Worm (Caenorhabditis elegans) whole organism, L1 larva: ENCODE data around the gene F53C3.1.

ENCODE experiments used
- C04F5.9 ChIP-seq: sonication (generic microtip); optimal IDR thresholded peaks from 2 replicates; lab custom pipeline; 2016; ENCODE audit warnings: missing genetic modification characterization, missing compliant biosample characterization
- F16B12.6 ChIP-seq: fragments of 150-350 bp; optimal IDR thresholded peaks from 2 replicates; lab custom pipeline; 2014; ENCODE audit warnings: missing biosample characterization, missing genetic modification characterization
- Y116A8C.19 ChIP-seq: sonication (generic microtip); optimal IDR thresholded peaks from 2 replicates; lab custom pipeline; 2016; ENCODE audit warnings: missing compliant biosample characterization, missing genetic modification characterization, borderline replicate concordance
- alr-1 ChIP-seq: fragments of 200-800 bp; sonication (Bioruptor generic); optimal IDR thresholded peaks from 2 replicates; lab custom pipeline; 2018; ENCODE audit warnings: borderline replicate concordance, mild to moderate bottlenecking, missing genetic modification characterization, missing compliant biosample characterization
- aly-2 ChIP-seq: fragments of 150-350 bp; optimal IDR thresholded peaks from 2 replicates; lab custom pipeline; 2014; ENCODE audit warnings: missing biosample characterization, missing genetic modification characterization
- ama-1 ChIP-seq: fragments of 150-350 bp; optimal IDR thresholded peaks from 2 replicates; lab custom pipeline; 2014
- blmp-1 ChIP-seq: fragments of 150-350 bp; optimal IDR thresholded peaks from 2 replicates; lab custom pipeline; 2014; ENCODE audit warnings: missing biosample characterization, missing genetic modification characterization
- ceh-63 ChIP-seq: fragments of 200-800 bp; sonication (Bioruptor generic); optimal IDR thresholded peaks from 2 replicates; lab custom pipeline; 2018; ENCODE audit warnings: mild to moderate bottlenecking, missing genetic modification characterization, missing compliant biosample characterization
- ceh-8 ChIP-seq: fragments of 200-800 bp; sonication (Bioruptor generic); optimal IDR thresholded peaks from 2 replicates; lab custom pipeline; 2018; ENCODE audit warnings: mild to moderate bottlenecking, missing genetic modification characterization, moderate library complexity, missing compliant biosample characterization
- dsc-1 ChIP-seq: sonication (generic microtip); optimal IDR thresholded peaks from 2 replicates; lab custom pipeline; 2016; ENCODE audit warnings: mild to moderate bottlenecking, missing genetic modification characterization, missing compliant biosample characterization
- efl-1 ChIP-seq, 4 experiments: fragments of 150-350 bp; optimal IDR thresholded peaks in 3 of 4; peaks in 1 of 4; 1 replicate in 1 of 4; 2 replicates in 3 of 4; lab custom pipeline; 2014; ENCODE audit warnings: missing biosample characterization in 2 of 4, missing genetic modification characterization in 2 of 4, missing genetic modification reagents in 2 of 4
- efl-3 ChIP-seq: fragments of 200-800 bp; sonication (Bioruptor generic); optimal IDR thresholded peaks from 2 replicates; lab custom pipeline; 2018; ENCODE audit warnings: mild to moderate bottlenecking, missing genetic modification characterization, missing compliant biosample characterization
- elt-2 ChIP-seq: sonication (generic microtip); optimal IDR thresholded peaks from 2 replicates; lab custom pipeline; 2016; ENCODE audit warnings: missing genetic modification characterization, mild to moderate bottlenecking, inconsistent platforms, missing compliant biosample characterization, missing genetic modification reagents
- ets-5 ChIP-seq: fragments of 200-800 bp; sonication (Bioruptor generic); IDR thresholded peaks from 2 replicates; pipeline ENCODE4 v1.3.6; 2022; ENCODE audit warnings: missing genetic modification characterization, missing compliant biosample characterization
- fkh-4 ChIP-seq: sonication (generic microtip); optimal IDR thresholded peaks from 2 replicates; lab custom pipeline; 2016; ENCODE audit warnings: missing compliant biosample characterization, missing genetic modification characterization, borderline replicate concordance
- fkh-8 ChIP-seq: sonication (generic microtip); optimal IDR thresholded peaks from 2 replicates; lab custom pipeline; 2016; ENCODE audit warnings: mild to moderate bottlenecking, missing genetic modification characterization, missing compliant biosample characterization
- grh-1 ChIP-seq: fragments of 200-800 bp; sonication (Bioruptor generic); IDR thresholded peaks from 2 replicates; pipeline ENCODE4 v1.3.6; 2022; ENCODE audit warnings: missing genetic modification reagents, missing genetic modification characterization, missing compliant biosample characterization
- jun-1 ChIP-seq: fragments of 150-350 bp; optimal IDR thresholded peaks from 2 replicates; lab custom pipeline; 2014; ENCODE audit warnings: missing biosample characterization, missing genetic modification reagents, missing genetic modification characterization
- lin-14 ChIP-seq: fragments of 200-800 bp; sonication (Bioruptor generic); optimal IDR thresholded peaks from 2 replicates; lab custom pipeline; 2018; ENCODE audit warnings: mild to moderate bottlenecking, missing genetic modification characterization, moderate library complexity, missing compliant biosample characterization
- lin-15B ChIP-seq: fragments of 150-350 bp; sonication (generic microtip); optimal IDR thresholded peaks from 3 replicates; lab custom pipeline; 2014; ENCODE audit warnings: missing biosample characterization, missing genetic modification characterization
- lin-35 ChIP-seq, 2 experiments: fragments of 150-350 bp; optimal IDR thresholded peaks; 2 replicates each; lab custom pipeline; 2014; ENCODE audit warnings: missing biosample characterization in 2 of 2, missing genetic modification characterization in 2 of 2, missing genetic modification reagents in 2 of 2
- lsy-2 ChIP-seq, 2 experiments: fragments of 150-350 bp; optimal IDR thresholded peaks; 2 replicates each; lab custom pipeline; 2014; ENCODE audit warnings: missing biosample characterization in 2 of 2, missing genetic modification characterization in 2 of 2
- mdl-1 ChIP-seq, 2 experiments: fragments of 150-350 bp; optimal IDR thresholded peaks; 2 replicates each; lab custom pipeline; 2014 to 2017; ENCODE audit warnings: missing biosample characterization in 2 of 2, missing genetic modification characterization in 2 of 2, inconsistent platforms in 1 of 2
- mef-2 ChIP-seq: fragments of 150-350 bp; optimal IDR thresholded peaks from 2 replicates; lab custom pipeline; 2014; ENCODE audit warnings: missing biosample characterization, missing genetic modification characterization
- mep-1 ChIP-seq: fragments of 150-350 bp; optimal IDR thresholded peaks from 2 replicates; lab custom pipeline; 2014; ENCODE audit warnings: missing biosample characterization, missing genetic modification characterization
- nhr-11 ChIP-seq: fragments of 150-350 bp; optimal IDR thresholded peaks from 2 replicates; lab custom pipeline; 2014; ENCODE audit warnings: missing biosample characterization, missing genetic modification characterization
- nhr-20 ChIP-seq: sonication (generic microtip); optimal IDR thresholded peaks from 2 replicates; lab custom pipeline; 2016; ENCODE audit warnings: mild to moderate bottlenecking, missing genetic modification characterization, missing compliant biosample characterization
- nhr-237 ChIP-seq: fragments of 150-350 bp; optimal IDR thresholded peaks from 2 replicates; lab custom pipeline; 2014; ENCODE audit warnings: missing biosample characterization, missing genetic modification characterization
- nhr-77 ChIP-seq: fragments of 150-350 bp; optimal IDR thresholded peaks from 2 replicates; lab custom pipeline; 2014; ENCODE audit warnings: missing biosample characterization, missing genetic modification characterization
- nhr-84 ChIP-seq: sonication (generic microtip); optimal IDR thresholded peaks from 2 replicates; lab custom pipeline; 2017; ENCODE audit warnings: missing biosample characterization, missing genetic modification characterization
- nhr-90 ChIP-seq: sonication (generic microtip); optimal IDR thresholded peaks from 2 replicates; lab custom pipeline; 2016; ENCODE audit warnings: mild to moderate bottlenecking, missing genetic modification characterization, missing compliant biosample characterization; ENCODE audit not compliant: poor library complexity
- pax-3 ChIP-seq: fragments of 200-800 bp; sonication (Bioruptor generic); optimal IDR thresholded peaks from 2 replicates; lab custom pipeline; 2018; ENCODE audit warnings: mild to moderate bottlenecking, missing genetic modification characterization, moderate library complexity, missing compliant biosample characterization
- sox-4 ChIP-seq: sonication (generic microtip); optimal IDR thresholded peaks from 2 replicates; lab custom pipeline; 2016; ENCODE audit warnings: missing genetic modification characterization, missing compliant biosample characterization
- sptf-1 ChIP-seq: fragments of 150-350 bp; optimal IDR thresholded peaks from 2 replicates; lab custom pipeline; 2014; ENCODE audit warnings: missing biosample characterization, missing genetic modification characterization
- sup-37 ChIP-seq: fragments of 200-800 bp; sonication (Bioruptor generic); optimal IDR thresholded peaks from 2 replicates; lab custom pipeline; 2018; ENCODE audit warnings: mild to moderate bottlenecking, missing genetic modification characterization, missing compliant biosample characterization
- tlp-1 ChIP-seq: fragments of 150-350 bp; optimal IDR thresholded peaks from 2 replicates; lab custom pipeline; 2014; ENCODE audit warnings: missing biosample characterization, missing genetic modification characterization
- unc-130 ChIP-seq: fragments of 150-350 bp; optimal IDR thresholded peaks from 2 replicates; lab custom pipeline; 2017; ENCODE audit warnings: missing biosample characterization, missing genetic modification characterization, inconsistent platforms
- unc-30 ChIP-seq: sonication (generic microtip); optimal IDR thresholded peaks from 2 replicates; lab custom pipeline; 2017; ENCODE audit warnings: missing biosample characterization, missing genetic modification characterization
- unc-62 ChIP-seq: fragments of 150-350 bp; optimal IDR thresholded peaks from 2 replicates; lab custom pipeline; 2014; ENCODE audit warnings: missing biosample characterization, missing genetic modification reagents, missing genetic modification characterization
- unc-98 ChIP-seq: fragments of 200-800 bp; sonication (Bioruptor generic); IDR thresholded peaks from 2 replicates; pipeline ENCODE4 v1.3.6; 2022; ENCODE audit warnings: missing genetic modification characterization, missing compliant biosample characterization
- vab-15 ChIP-seq: sonication (generic microtip); optimal IDR thresholded peaks from 2 replicates; lab custom pipeline; 2017; ENCODE audit warnings: missing genotype, mild to moderate bottlenecking, missing genetic modification characterization, missing compliant biosample characterization

The F53C3.1 gene

DNA sequence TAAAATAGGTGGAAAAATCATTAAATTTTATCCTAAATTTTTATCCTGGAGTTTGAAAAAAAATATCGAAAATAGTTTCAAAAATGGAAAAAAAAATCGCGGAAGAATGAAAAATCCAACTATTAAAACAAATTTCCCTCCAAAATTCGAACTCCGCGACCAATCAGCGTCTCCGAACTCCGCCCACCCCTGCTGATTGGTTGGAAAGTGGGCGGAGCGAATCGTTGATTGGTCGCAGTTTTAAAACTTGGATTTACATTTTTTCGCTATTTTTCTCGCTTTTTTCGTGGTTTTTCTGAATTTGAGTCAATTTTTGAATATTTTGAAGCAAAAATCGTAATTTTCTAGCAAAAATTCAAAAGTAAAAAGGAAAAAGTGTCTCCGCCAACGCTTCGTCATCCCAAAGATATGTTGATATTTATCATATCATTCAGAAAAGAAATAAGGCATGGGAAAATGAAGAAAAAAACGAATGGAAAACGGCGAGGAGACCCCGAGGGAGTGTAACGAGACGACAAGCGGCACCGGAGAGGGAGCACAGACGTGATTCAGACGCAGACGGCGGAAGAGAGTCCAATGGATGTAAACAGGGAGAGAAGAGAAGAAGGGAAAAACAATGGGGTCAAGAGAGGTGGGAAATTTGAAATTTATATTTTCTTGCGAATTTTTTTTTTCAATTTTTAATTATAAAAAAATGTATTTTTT, 18.8 kb downstream of the F53C3.1 start (continued):
- TF ChIP-seq grh-1 (GFP tag; lab: Robert Waterston, UW) (no peak), ets-5 (GFP tag; lab: Robert Waterston, UW) (no peak), unc-130 (tag; lab: Kevin White, UChicago) (no peak), mdl-1 (tag; optimal IDR thresholded peaks at IDR 0.05; lab: Kevin White, UChicago) (peak in 1 of 2 experiments; percentile 62), jun-1 (tag; lab: Kevin White, UChicago) (no peak), fkh-8 (tag; lab: Kevin White, UChicago) (peak; percentile 2), sptf-1 (tag; lab: Kevin White, UChicago) (no peak), lin-15B (no peak), nhr-77 (tag; lab: Kevin White, UChicago) (no peak), C04F5.9 (no peak), fkh-4 (tag; lab: Kevin White, UChicago) (no peak)

DNA sequence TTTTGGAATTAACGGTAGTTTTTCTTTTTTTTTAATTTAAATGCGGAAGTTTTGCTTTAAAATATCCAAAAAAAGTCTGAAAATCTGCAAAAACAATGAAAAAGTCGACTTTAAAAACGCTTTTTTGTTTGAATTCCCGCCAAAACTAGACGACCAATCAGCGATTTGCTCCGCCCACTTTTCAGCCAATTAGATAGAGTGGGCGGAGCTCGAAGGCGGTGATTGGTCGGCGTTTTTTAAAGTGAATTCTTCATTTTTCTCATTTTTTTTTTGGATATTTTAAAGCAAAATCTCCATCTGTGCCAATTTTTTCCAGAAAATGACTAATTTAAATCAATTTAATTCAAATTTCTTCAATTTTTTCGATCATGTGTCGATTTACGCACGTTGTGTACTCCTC, 19.4 kb downstream of the F53C3.1 start:
- TF ChIP-seq nhr-90 (tag; lab: Kevin White, UChicago) (no peak), unc-30 (tag; lab: Kevin White, UChicago) (no peak), ets-5 (GFP tag; lab: Robert Waterston, UW) (no peak), alr-1 (tag; lab: Kevin White, UChicago) (no peak)
- TF ChIP-seq, all 84 proteins: peak for 0

DNA sequence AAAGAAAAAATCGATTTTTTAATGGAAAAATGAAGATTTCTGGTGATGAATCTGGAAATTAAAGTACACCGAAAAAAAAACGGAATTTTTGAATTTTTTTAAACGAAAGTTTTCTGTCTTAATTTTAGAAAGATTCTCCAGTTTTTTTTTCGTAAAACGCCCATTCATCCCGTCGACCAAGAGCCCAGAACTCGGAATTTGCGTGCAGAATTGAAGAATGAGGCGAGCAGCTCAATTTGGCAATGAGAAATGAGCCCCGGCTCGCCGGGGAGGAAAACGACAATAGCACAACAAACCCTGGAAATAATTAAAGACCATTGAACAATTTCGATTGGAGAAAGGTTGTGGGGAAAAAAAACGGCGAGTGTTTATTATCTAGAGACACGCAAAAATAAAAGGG, 20.0 kb downstream of the F53C3.1 start:
- TF ChIP-seq aly-2: no peak
- TF ChIP-seq blmp-1 (tag; lab: Kevin White, UChicago): no peak
- TF ChIP-seq vab-15: no peak
- TF ChIP-seq jun-1 (tag; lab: Kevin White, UChicago): no peak
- TF ChIP-seq, all 84 proteins: peak for 0

DNA sequence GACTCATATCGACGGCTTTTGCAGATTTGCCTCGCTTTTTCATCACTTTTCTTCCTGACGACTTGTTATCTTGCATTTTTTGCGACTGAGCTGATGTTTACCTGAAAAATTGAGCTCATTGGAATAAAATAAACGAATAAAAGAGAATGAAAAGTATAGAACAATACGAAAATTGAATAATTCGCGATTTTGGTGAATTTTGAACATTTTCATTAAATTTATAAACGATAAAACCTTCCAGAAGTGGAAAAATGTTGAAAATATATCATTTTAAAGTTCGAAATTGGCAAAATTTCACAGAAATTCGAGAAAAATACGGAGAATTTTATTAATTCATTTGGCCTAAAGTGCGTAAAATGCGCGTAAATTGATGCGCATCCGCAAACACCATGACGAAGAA, 21.8 kb downstream of the F53C3.1 start, which contains the start of gene Y14H12B.2:
Y14H12B.2 (minus strand) TSS at position 101 of the 400 bp plus-strand sequence.
- TF ChIP-seq unc-62 (no peak), efl-1 (optimal IDR thresholded peaks at IDR 0.05; lab: Kevin White, UChicago) (peak in 1 of 2 experiments; percentile 82), efl-1 (GFP tag; optimal IDR thresholded peaks at IDR 0.05 in 1 of 2; lab: Kevin White, UChicago) (peak in 1 of 2 experiments; percentile 24)

DNA sequence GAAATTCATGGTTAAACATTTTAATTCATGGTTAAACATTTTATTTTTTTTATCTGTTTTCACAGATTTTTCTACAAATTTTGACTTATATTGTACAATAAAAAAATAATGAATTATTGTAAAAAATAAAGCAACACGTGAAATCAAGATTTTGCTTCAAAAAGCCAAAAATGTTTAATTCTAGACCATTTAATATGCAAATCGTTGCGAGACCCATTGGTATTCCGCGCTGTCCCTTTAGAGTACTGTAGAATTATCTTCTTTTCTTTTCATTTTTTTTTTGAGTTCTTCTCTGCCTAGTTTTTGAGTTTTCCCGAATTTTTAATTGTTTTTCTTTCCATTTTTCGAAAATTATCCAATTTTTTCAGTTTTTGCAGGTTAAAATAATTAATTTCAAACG, 22.3 kb downstream of the F53C3.1 start, which contains the start of gene Y14H12B.1:
Y14H12B.1 (plus strand) TSS at position 363 of the 400 bp plus-strand sequence.
- TF ChIP-seq Y116A8C.19 (tag; lab: Kevin White, UChicago) (no peak), unc-98 (GFP tag; lab: Robert Waterston, UW) (no peak), sox-4 (no peak), ceh-8 (no peak), mep-1 (no peak), elt-2 (tag; lab: Kevin White, UChicago) (no peak), unc-30 (tag; lab: Kevin White, UChicago) (no peak), sup-37 (GFP tag; lab: Kevin White, UChicago) (no peak), lin-14 (no peak), ceh-63 (GFP tag; lab: Kevin White, UChicago) (no peak), lin-35 (GFP tag; optimal IDR thresholded peaks at IDR 0.05; lab: Kevin White, UChicago) (no peak), ama-1 (lab: Kevin White, UChicago) (no peak)

DNA sequence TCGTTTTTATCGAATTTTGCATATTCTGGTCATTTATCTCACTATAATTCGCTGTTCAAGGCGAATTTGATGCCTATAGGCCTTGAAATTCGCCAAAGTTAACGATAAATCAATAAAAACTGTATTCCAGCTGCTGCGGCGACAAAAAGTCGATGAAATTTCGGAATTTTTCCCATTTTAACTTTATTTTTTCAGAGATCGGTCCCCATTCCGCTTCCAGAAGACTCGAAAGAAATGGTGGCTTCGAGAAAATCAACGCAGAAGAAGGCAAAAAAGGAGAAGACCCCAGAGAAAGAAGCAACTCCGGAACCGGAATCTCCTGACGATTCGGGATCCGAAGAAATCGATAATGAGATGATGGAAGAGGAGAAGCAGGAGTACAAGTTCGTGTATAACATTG, 23.3 kb downstream of the F53C3.1 start:
- TF ChIP-seq tlp-1 (tag; lab: Kevin White, UChicago) (no peak), F16B12.6 (tag; lab: Kevin White, UChicago) (no peak), lin-14 (no peak), ceh-8 (no peak), nhr-84 (tag; lab: Kevin White, UChicago) (no peak), pax-3 (no peak), mef-2 (no peak), dsc-1 (tag; lab: Kevin White, UChicago) (no peak), sup-37 (GFP tag; lab: Kevin White, UChicago) (no peak), lsy-2 (tag; optimal IDR thresholded peaks at IDR 0.05; lab: Kevin White, UChicago) (no peak), efl-1 (optimal IDR thresholded peaks at IDR 0.05; lab: Kevin White, UChicago) (no peak), efl-1 (GFP tag; optimal IDR thresholded peaks at IDR 0.05 in 1 of 2; lab: Kevin White, UChicago) (no peak), fkh-4 (tag; lab: Kevin White, UChicago) (no peak), nhr-237 (tag; lab: Kevin White, UChicago) (no peak), nhr-20 (tag; lab: Kevin White, UChicago) (no peak), sptf-1 (tag; lab: Kevin White, UChicago) (no peak), unc-30 (tag; lab: Kevin White, UChicago) (no peak), efl-3 (GFP tag; lab: Kevin White, UChicago) (no peak), nhr-11 (no peak)
- TF ChIP-seq, all 84 proteins: peak for 0
